Fruit fly (Drosophila melanogaster) whole organism: ENCODE results near the gene CG17681.

Experiments used
- CG8478 ChIP-seq: fragments of >200 bp; optimal IDR thresholded peaks from 2 replicates; lab custom pipeline; 2018; ENCODE audit warnings: inconsistent platforms
- psq ChIP-seq: fragments of >200 bp; optimal IDR thresholded peaks from 2 replicates; lab custom pipeline; 2017
- usp ChIP-seq: fragments of >200 bp; optimal IDR thresholded peaks from 2 replicates; lab custom pipeline; 2017; ENCODE audit warnings: missing biosample characterization, missing genetic modification characterization, mixed read lengths

DNA sequence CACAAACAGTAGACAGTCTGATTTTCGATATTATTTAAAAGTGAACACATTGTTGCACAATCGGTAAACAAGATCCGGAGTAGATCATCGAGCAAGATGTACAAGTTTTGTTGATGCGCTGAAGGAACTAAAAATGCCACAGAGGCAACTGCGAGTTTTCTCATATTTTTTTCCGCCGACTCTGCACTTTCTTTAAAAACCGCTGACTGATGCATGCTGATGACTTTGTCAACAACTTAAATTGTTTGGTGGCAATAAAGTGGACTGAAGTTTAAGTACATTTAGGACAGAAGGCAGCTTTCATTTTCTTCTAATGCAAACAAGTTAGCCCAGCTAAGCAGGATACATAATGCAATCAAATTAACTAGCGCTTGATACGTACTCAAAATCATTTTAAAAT, 40.5 kb upstream of the CG17681 start:
- no peak for TF ChIP-seq usp (GFP tag; lab: Kevin White, UChicago)
- TF ChIP-seq CG8478 (lab: Kevin White, UChicago) = no peak
- no peak for TF ChIP-seq psq
